Fruit fly (Drosophila melanogaster): ENCODE measurements around the gene frtz.

frtz gene

DNA sequence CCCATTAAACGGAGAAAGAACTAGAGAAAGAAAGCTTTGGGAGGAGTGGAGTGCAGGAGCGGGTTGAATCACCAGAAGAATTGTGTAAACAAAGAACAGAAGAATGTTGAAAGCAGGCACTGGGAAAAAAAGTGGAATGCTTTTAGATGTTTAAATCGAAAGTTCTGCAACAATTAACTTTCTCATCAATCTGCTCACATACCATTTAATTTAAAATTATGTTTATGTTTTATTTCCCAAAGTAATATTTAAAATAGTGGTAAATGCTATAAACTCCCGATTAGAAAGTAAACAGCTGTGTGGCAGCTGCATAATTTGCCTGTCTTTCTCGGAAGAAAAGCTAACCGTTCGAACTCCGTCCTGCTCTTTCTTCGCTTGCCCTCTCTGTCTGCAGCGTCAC, 22.4 kb upstream of the frtz start:
- TF ChIP-seq Hr38 (GFP tag; optimal IDR thresholded peaks at IDR 0.05): no peak
- TF ChIP-seq Hr4 (GFP tag; optimal IDR thresholded peaks at IDR 0.05): peak; percentile 45
- peak; percentile 32 for TF ChIP-seq OdsH (GFP tag; optimal IDR thresholded peaks at IDR 0.05)
- no peak for TF ChIP-seq Sox15 (GFP tag; optimal IDR thresholded peaks at IDR 0.05)
- no peak for TF ChIP-seq CG10631 (GFP tag; optimal IDR thresholded peaks at IDR 0.05)
- no peak for TF ChIP-seq CG34406 (GFP tag; optimal IDR thresholded peaks at IDR 0.05)
- TF ChIP-seq pdm3 (GFP tag; optimal IDR thresholded peaks at IDR 0.05): peak; percentile 29
- no peak for TF ChIP-seq dsx (GFP tag; optimal IDR thresholded peaks at IDR 0.05; ENCODE audit: poor library complexity, severe bottlenecking)
- no peak for TF ChIP-seq spab (GFP tag; optimal IDR thresholded peaks at IDR 0.05)
- peak; percentile 67; the same call in 2 of the 3 replicates for TF ChIP-seq eg (GFP tag; IDR thresholded peaks at IDR 0.05)
- peak; percentile 16 for TF ChIP-seq esn (GFP tag; optimal IDR thresholded peaks at IDR 0.05)
- TF ChIP-seq CG6854 (GFP tag; optimal IDR thresholded peaks at IDR 0.05): no peak
- TF ChIP-seq topi (GFP tag; optimal IDR thresholded peaks at IDR 0.05): peak; percentile 23
- peak in 1 of 2 experiments; percentile 26 for TF ChIP-seq salr (GFP tag; optimal IDR thresholded peaks at IDR 0.05)
- no peak for TF ChIP-seq CG3032 (tag; optimal IDR thresholded peaks at IDR 0.05)
- no peak for TF ChIP-seq vri (GFP tag; optimal IDR thresholded peaks at IDR 0.05)
- peak; percentile 2 for TF ChIP-seq acj6 (GFP tag; optimal IDR thresholded peaks at IDR 0.05)
- peak; percentile 55; the same call in 2 of the 3 replicates for TF ChIP-seq CG8119 (GFP tag; IDR thresholded peaks at IDR 0.05)
- no peak for TF ChIP-seq fd85E (GFP tag; optimal IDR thresholded peaks at IDR 0.05)
- TF ChIP-seq ss (GFP tag; optimal IDR thresholded peaks at IDR 0.05): no peak
- TF ChIP-seq CG11294 (GFP tag; IDR thresholded peaks at IDR 0.05): 0 out of 2 replicates have a peak, but pooled peaks have one; percentile 17
- no peak for TF ChIP-seq Hr39 (GFP tag; optimal IDR thresholded peaks at IDR 0.05)
- TF ChIP-seq CG6163 (GFP tag; IDR thresholded peaks at IDR 0.05): peak; percentile 40; the same call in 1 of the 3 replicates
- TF ChIP-seq Ets96B (tag; optimal IDR thresholded peaks at IDR 0.05): no peak
- TF ChIP-seq Met (GFP tag; optimal IDR thresholded peaks at IDR 0.05): no peak
- no peak for TF ChIP-seq cyc (GFP tag; optimal IDR thresholded peaks at IDR 0.05)
- TF ChIP-seq Eip93F (GFP tag; optimal IDR thresholded peaks at IDR 0.05): no peak
- TF ChIP-seq svp (GFP tag): no peak
- TF ChIP-seq CG16779 (tag; optimal IDR thresholded peaks at IDR 0.05): no peak
- peak; percentile 84 for TF ChIP-seq Eip78C (GFP tag)
- no peak for TF ChIP-seq Blimp-1 (GFP tag; optimal IDR thresholded peaks at IDR 0.05)
- no peak for TF ChIP-seq CG31627 (GFP tag; optimal IDR thresholded peaks at IDR 0.05)
- TF ChIP-seq net (GFP tag; optimal IDR thresholded peaks at IDR 0.05): peak; percentile 25
- TF ChIP-seq CG6792 (GFP tag; optimal IDR thresholded peaks at IDR 0.05): no peak
- TF ChIP-seq CG6808 (GFP tag; optimal IDR thresholded peaks at IDR 0.05): no peak
- TF ChIP-seq CG8319 (GFP tag; optimal IDR thresholded peaks at IDR 0.05): no peak
- TF ChIP-seq CG8632 (GFP tag; optimal IDR thresholded peaks at IDR 0.05): no peak
- no peak for TF ChIP-seq CG7368 (GFP tag; optimal IDR thresholded peaks at IDR 0.05)
- no peak for TF ChIP-seq Sox102F (GFP tag; optimal IDR thresholded peaks at IDR 0.05)
- TF ChIP-seq Lpt (GFP tag; optimal IDR thresholded peaks at IDR 0.05): peak; percentile 15
- TF ChIP-seq Smox (GFP tag; optimal IDR thresholded peaks at IDR 0.05): no peak
- peak; percentile 3 for TF ChIP-seq achi (GFP tag; optimal IDR thresholded peaks at IDR 0.05)
- no peak for TF ChIP-seq CG11762 (GFP tag; optimal IDR thresholded peaks at IDR 0.05; ENCODE audit: insufficient read depth)
- no peak for TF ChIP-seq CG11902 (GFP tag; optimal IDR thresholded peaks at IDR 0.05)
- no peak for TF ChIP-seq CG9139 (GFP tag; optimal IDR thresholded peaks at IDR 0.05)
- peak; percentile 29; the same call in 1 of the 2 replicates for TF ChIP-seq Gug (GFP tag; IDR thresholded peaks at IDR 0.05)
- no peak for TF ChIP-seq fkh (GFP tag; optimal IDR thresholded peaks at IDR 0.05)
- TF ChIP-seq dac (GFP tag; optimal IDR thresholded peaks at IDR 0.05): no peak
- 0 out of 2 replicates have a peak, but pooled peaks have one; percentile 43 for TF ChIP-seq CG15336 (GFP tag; IDR thresholded peaks at IDR 0.05)
- TF ChIP-seq lz (GFP tag; optimal IDR thresholded peaks at IDR 0.05): no peak
- TF ChIP-seq CG6276 (GFP tag; optimal IDR thresholded peaks at IDR 0.05): peak; percentile 42
- peak; percentile 78 for TF ChIP-seq CG32006 (GFP tag; optimal IDR thresholded peaks at IDR 0.05)

All from whole organism, prepupa.